Worm (Caenorhabditis elegans): ENCODE results near the gene M199.135.

DNA sequence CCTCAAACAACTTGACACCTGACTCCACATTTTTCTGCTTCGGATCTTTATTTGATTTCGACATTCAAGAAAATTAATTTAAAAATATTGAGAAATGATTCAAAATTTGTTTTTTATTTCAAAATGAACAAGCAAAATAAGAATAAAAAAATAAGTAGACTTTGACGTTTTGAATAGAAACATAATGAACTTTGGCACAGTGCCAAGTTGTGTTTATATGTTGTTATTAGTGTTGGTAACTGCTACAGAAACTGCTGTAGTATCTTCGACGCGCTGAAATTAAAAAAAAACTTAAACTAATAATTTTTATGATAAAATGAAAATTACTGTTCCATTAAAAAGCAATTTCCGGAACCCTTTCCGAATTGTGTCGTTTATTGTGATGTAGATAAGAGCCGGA, 48.8 kb upstream of the M199.135 start, which contains the start of gene Y41E3.18:
- TF ChIP-seq jun-1 (tag; optimal IDR thresholded peaks at IDR 0.05) (no peak), skn-1 (tag; optimal IDR thresholded peaks at IDR 0.05) (no peak), nfya-1 (tag; optimal IDR thresholded peaks at IDR 0.05; ENCODE audit: insufficient read depth) (no peak), lin-15B (tag; optimal IDR thresholded peaks at IDR 0.05) (no peak), mml-1 (tag; optimal IDR thresholded peaks at IDR 0.05) (no peak), unc-62 (GFP tag; optimal IDR thresholded peaks at IDR 0.05) (no peak), nhr-12 (tag; optimal IDR thresholded peaks at IDR 0.05) (no peak), mdl-1 (tag; optimal IDR thresholded peaks at IDR 0.05) (no peak), elt-3 (tag; optimal IDR thresholded peaks at IDR 0.05) (no peak), ceh-28 (tag; optimal IDR thresholded peaks at IDR 0.05) (no peak), nhr-76 (tag; optimal IDR thresholded peaks at IDR 0.05) (no peak), egl-27 (tag; optimal IDR thresholded peaks at IDR 0.05) (no peak), nhr-77 (tag; optimal IDR thresholded peaks at IDR 0.05) (no peak), fos-1 (tag; optimal IDR thresholded peaks at IDR 0.05) (no peak)
